In the genomic region with DNA sequence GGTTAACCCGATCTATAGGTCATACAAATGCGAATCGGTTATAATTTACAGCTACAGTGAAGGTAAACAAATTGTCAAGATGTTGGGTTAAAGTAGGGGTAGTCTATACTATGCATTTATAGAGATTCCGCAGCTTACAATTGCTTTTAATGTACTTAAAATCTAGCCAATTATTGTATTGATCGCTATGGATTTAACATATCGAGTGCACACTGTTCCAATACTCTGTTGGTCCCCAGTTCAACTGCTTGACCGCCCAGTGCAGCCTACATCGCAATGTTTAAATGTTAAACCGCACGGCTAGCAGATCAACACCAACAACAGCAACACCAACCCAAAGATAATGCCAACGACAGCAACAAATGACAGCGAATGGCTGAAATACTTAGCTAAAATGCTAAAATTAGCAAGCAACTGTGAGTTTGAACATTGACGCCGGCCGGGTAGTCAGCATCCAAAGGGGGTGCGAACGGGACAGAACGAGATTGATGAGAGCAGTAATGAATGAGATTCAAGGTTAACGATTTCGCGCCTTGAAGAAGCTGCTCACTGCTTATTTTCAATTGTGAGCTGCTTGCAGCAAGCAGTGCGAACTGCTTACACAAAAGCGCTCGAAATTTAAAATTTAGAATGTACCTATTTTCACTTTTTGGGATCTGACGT, we compare ENCODE assay signal across 7 fruit fly cellular contexts.
TF ChIP-seq lines count a peak whose summit lies in the region.

No protein-coding gene starts in this region.

- TF ChIP-seq CTCF in S2 (optimal IDR thresholded peaks at IDR 0.05; lab: Kevin White, UChicago), result peak; percentile 31 to 47
- TF ChIP-seq CTCF in whole organism, embryonic (GFP tag; optimal IDR thresholded peaks at IDR 0.05; lab: Kevin White, UChicago), result peak; percentile 33

TF ChIP-seq in whole organism, 6 proteins besides CTCF, POLR2A, EP300 and RAD21:
- TF ChIP-seq pan (optimal IDR thresholded peaks at IDR 0.05; lab: Kevin White, UChicago) (no peak), CG8478 (optimal IDR thresholded peaks at IDR 0.05; lab: Kevin White, UChicago) (peak; percentile 1), EcR (GFP tag; optimal IDR thresholded peaks at IDR 0.05; lab: Kevin White, UChicago) (no peak), psq (optimal IDR thresholded peaks at IDR 0.05; lab: Kevin White, UChicago) (no peak), usp (GFP tag; optimal IDR thresholded peaks at IDR 0.05; lab: Kevin White, UChicago) (no peak), Dll (optimal IDR thresholded peaks at IDR 0.05; lab: Kevin White, UChicago) (no peak)

TF ChIP-seq in whole organism, adult, 20 proteins besides CTCF, POLR2A, EP300 and RAD21:
- TF ChIP-seq cic (GFP tag; optimal IDR thresholded peaks at IDR 0.05; lab: Kevin White, UChicago) (peak; percentile 72), tj (GFP tag; optimal IDR thresholded peaks at IDR 0.05; lab: Kevin White, UChicago) (peak; percentile 68), Clk (GFP tag; optimal IDR thresholded peaks at IDR 0.05; lab: Kevin White, UChicago) (no peak), kay (GFP tag; lab: Kevin White, UChicago; ENCODE audit: borderline replicate concordance) (peak; percentile 33), ovo (GFP tag; optimal IDR thresholded peaks at IDR 0.05; lab: Kevin White, UChicago) (no peak), CG12768 (GFP tag; optimal IDR thresholded peaks at IDR 0.05; lab: Kevin White, UChicago) (peak; percentile 11), CG5204 (GFP tag; optimal IDR thresholded peaks at IDR 0.05; lab: Kevin White, UChicago) (no peak), pad (GFP tag; optimal IDR thresholded peaks at IDR 0.05; lab: Kevin White, UChicago) (peak; percentile 97), CG14711 (tag; optimal IDR thresholded peaks at IDR 0.05; lab: Kevin White, UChicago) (peak; percentile 35)

TF ChIP-seq in whole organism, embryonic, 481 proteins besides CTCF, POLR2A, EP300 and RAD21 (continues in another document):
- TF ChIP-seq Gsc (GFP tag; IDR thresholded peaks at IDR 0.05; lab: Robert Waterston, UW) (peak; percentile 38; the same call in 1 of the 2 replicates), jigr1 (GFP tag; IDR thresholded peaks at IDR 0.05; lab: Robert Waterston, UW) (no peak; the same call in 2 of the 3 replicates), CG14667 (GFP tag; IDR thresholded peaks at IDR 0.05; lab: Robert Waterston, UW) (peak; percentile 24; the same call in 1 of the 2 replicates), sima (GFP tag; optimal IDR thresholded peaks at IDR 0.05; lab: Kevin White, UChicago) (no peak), cad (GFP tag; optimal IDR thresholded peaks at IDR 0.05; lab: Kevin White, UChicago) (peak; percentile 34), corto (GFP tag; optimal IDR thresholded peaks at IDR 0.05; lab: Kevin White, UChicago) (no peak), CG14860 (GFP tag; IDR thresholded peaks at IDR 0.05; lab: Robert Waterston, UW; ENCODE audit: partially characterized antibody) (no peak), D19A (tag; optimal IDR thresholded peaks at IDR 0.05; lab: Kevin White, UChicago) (no peak), CG8944 (GFP tag; optimal IDR thresholded peaks at IDR 0.05; lab: Kevin White, UChicago) (no peak), bowl (GFP tag; IDR thresholded peaks at IDR 0.05; lab: Robert Waterston, UW) (no peak), Fer2 (tag; optimal IDR thresholded peaks at IDR 0.05; lab: Kevin White, UChicago) (no peak), chm (GFP tag; IDR thresholded peaks at IDR 0.05; lab: Robert Waterston, UW) (peak; percentile 28; the same call in 1 of the 2 replicates), CG10979 (tag; optimal IDR thresholded peaks at IDR 0.05; lab: Kevin White, UChicago) (no peak), cg (GFP tag; optimal IDR thresholded peaks at IDR 0.05; lab: Kevin White, UChicago) (no peak), CG15269 (tag; optimal IDR thresholded peaks at IDR 0.05; lab: Kevin White, UChicago) (no peak), seq (GFP tag; IDR thresholded peaks at IDR 0.05; lab: Robert Waterston, UW) (no peak)

TF ChIP-seq in whole organism, prepupa, 60 proteins besides CTCF, POLR2A, EP300 and RAD21:
- TF ChIP-seq Hr4 (GFP tag; optimal IDR thresholded peaks at IDR 0.05; lab: Kevin White, UChicago) (peak; percentile 2), svp (GFP tag; lab: Kevin White, UChicago) (peak; percentile 2), CG9139 (GFP tag; optimal IDR thresholded peaks at IDR 0.05; lab: Kevin White, UChicago) (no peak), CG8319 (GFP tag; optimal IDR thresholded peaks at IDR 0.05; lab: Kevin White, UChicago) (no peak), CG11294 (GFP tag; IDR thresholded peaks at IDR 0.05; lab: Robert Waterston, UW) (peak; percentile 62), Gug (GFP tag; IDR thresholded peaks at IDR 0.05; lab: Robert Waterston, UW) (peak; percentile 49; the same call in 1 of the 2 replicates), vri (GFP tag; optimal IDR thresholded peaks at IDR 0.05; lab: Kevin White, UChicago) (no peak), CG1621 (tag; optimal IDR thresholded peaks at IDR 0.05; lab: Kevin White, UChicago) (no peak), OdsH (GFP tag; optimal IDR thresholded peaks at IDR 0.05; lab: Kevin White, UChicago) (peak; percentile 9), eg (GFP tag; IDR thresholded peaks at IDR 0.05; lab: Robert Waterston, UW) (peak; percentile 73), CG6792 (GFP tag; optimal IDR thresholded peaks at IDR 0.05; lab: Kevin White, UChicago) (no peak), CG32006 (GFP tag; optimal IDR thresholded peaks at IDR 0.05; lab: Kevin White, UChicago) (no peak), CG6163 (GFP tag; IDR thresholded peaks at IDR 0.05; lab: Robert Waterston, UW) (peak; percentile 65), CG15336 (GFP tag; IDR thresholded peaks at IDR 0.05; lab: Robert Waterston, UW) (peak; percentile 7; the same call in 1 of the 2 replicates), dsx (GFP tag; optimal IDR thresholded peaks at IDR 0.05; lab: Kevin White, UChicago; ENCODE audit: poor library complexity, severe bottlenecking) (peak; percentile 57), CG34406 (GFP tag; optimal IDR thresholded peaks at IDR 0.05; lab: Kevin White, UChicago) (no peak), salr (GFP tag; optimal IDR thresholded peaks at IDR 0.05; lab: Kevin White, UChicago) (peak in 1 of 2 experiments; percentile 23)

TF ChIP-seq in whole organism, pupa, 21 proteins besides CTCF, POLR2A, EP300 and RAD21:
- TF ChIP-seq CG32121 (GFP tag; IDR thresholded peaks at IDR 0.05; lab: Robert Waterston, UW), result peak; percentile 33; the same call in 1 of the 2 replicates
- peak; percentile 59 for TF ChIP-seq Ets98B (GFP tag; IDR thresholded peaks at IDR 0.05; lab: Robert Waterston, UW)
- TF ChIP-seq fd96Ca (GFP tag; IDR thresholded peaks at IDR 0.05; lab: Robert Waterston, UW), result peak; percentile 60; the same call in 2 of the 3 replicates
- TF ChIP-seq EcR (GFP tag; optimal IDR thresholded peaks at IDR 0.05; lab: Kevin White, UChicago), result no peak
- peak; percentile 41; the same call in 1 of the 2 replicates for TF ChIP-seq rn (GFP tag; IDR thresholded peaks at IDR 0.05; lab: Robert Waterston, UW)
- no peak for TF ChIP-seq Snoo (tag; optimal IDR thresholded peaks at IDR 0.05; lab: Kevin White, UChicago)
- TF ChIP-seq CG4496 (GFP tag; IDR thresholded peaks at IDR 0.05; lab: Robert Waterston, UW), result peak; percentile 70
- peak; percentile 42 for TF ChIP-seq CG10348 (GFP tag; IDR thresholded peaks at IDR 0.05; lab: Robert Waterston, UW)

TF ChIP-seq in whole organism, wandering third instar larva, 38 proteins besides CTCF, POLR2A, EP300 and RAD21:
- TF ChIP-seq Rel (GFP tag; optimal IDR thresholded peaks at IDR 0.05; lab: Kevin White, UChicago), result no peak
- TF ChIP-seq Rel (tag; optimal IDR thresholded peaks at IDR 0.05; lab: Kevin White, UChicago), result peak; percentile 13
- peak; percentile 23 for TF ChIP-seq Vsx2 (GFP tag; optimal IDR thresholded peaks at IDR 0.05; lab: Kevin White, UChicago; ENCODE audit: partially characterized antibody)
- peak; percentile 76 for TF ChIP-seq Myc (optimal IDR thresholded peaks at IDR 0.05; lab: Kevin White, UChicago)
- TF ChIP-seq sv (GFP tag; optimal IDR thresholded peaks at IDR 0.05; lab: Kevin White, UChicago), result peak; percentile 7
- TF ChIP-seq Hr78 (GFP tag; optimal IDR thresholded peaks at IDR 0.05; lab: Kevin White, UChicago), result peak; percentile 61
- peak; percentile 77 for TF ChIP-seq Dif (GFP tag; optimal IDR thresholded peaks at IDR 0.05; lab: Kevin White, UChicago; ENCODE audit: partially characterized antibody)
- TF ChIP-seq sage (GFP tag; optimal IDR thresholded peaks at IDR 0.05; lab: Kevin White, UChicago), result no peak
- TF ChIP-seq lola (GFP tag; optimal IDR thresholded peaks at IDR 0.05; lab: Kevin White, UChicago), result peak; percentile 93
- TF ChIP-seq N (GFP tag; optimal IDR thresholded peaks at IDR 0.05; lab: Kevin White, UChicago), result peak; percentile 97
- TF ChIP-seq foxo (GFP tag; optimal IDR thresholded peaks at IDR 0.05; lab: Kevin White, UChicago), result no peak
